Worm (Caenorhabditis elegans) whole organism, L2 larva: ENCODE data around the gene Y45G5AL.1.

Experiments used
- C34F6.9 ChIP-seq: fragments of 150-350 bp; optimal IDR thresholded peaks from 2 replicates; lab custom pipeline; 2014; ENCODE audit warnings: missing biosample characterization, missing genetic modification characterization
- F13H6.1 ChIP-seq: sonication (generic microtip); optimal IDR thresholded peaks from 2 replicates; lab custom pipeline; 2016; ENCODE audit warnings: missing genetic modification characterization, missing compliant biosample characterization
- R02D3.7 ChIP-seq: fragments of 150-350 bp; optimal IDR thresholded peaks from 2 replicates; lab custom pipeline; 2014; ENCODE audit warnings: missing biosample characterization, missing genetic modification characterization
- Y55F3AM.14 ChIP-seq: fragments of 200-800 bp; sonication (Bioruptor generic); optimal IDR thresholded peaks from 2 replicates; lab custom pipeline; 2018; ENCODE audit warnings: mild to moderate bottlenecking, missing genetic modification characterization, missing compliant biosample characterization
- ZK546.5 ChIP-seq: sonication (generic microtip); optimal IDR thresholded peaks from 2 replicates; lab custom pipeline; 2017; ENCODE audit warnings: missing biosample characterization, missing genetic modification characterization
- alr-1 ChIP-seq: fragments of 150-350 bp; optimal IDR thresholded peaks from 2 replicates; lab custom pipeline; 2014; ENCODE audit warnings: missing biosample characterization, missing genetic modification characterization
- aly-2 ChIP-seq: fragments of 150-350 bp; optimal IDR thresholded peaks from 2 replicates; lab custom pipeline; 2014; ENCODE audit warnings: missing biosample characterization, missing genetic modification characterization
- ama-1 ChIP-seq: fragments of 150-350 bp; optimal IDR thresholded peaks from 2 replicates; lab custom pipeline; 2018; ENCODE audit warnings: inconsistent platforms
- blmp-1 ChIP-seq: sonication (generic microtip); optimal IDR thresholded peaks from 2 replicates; lab custom pipeline; 2017; ENCODE audit warnings: missing genetic modification characterization, mild to moderate bottlenecking, missing compliant biosample characterization, antibody characterized with exemption, moderate library complexity; ENCODE audit not compliant: insufficient read depth
- ceh-82 ChIP-seq: fragments of 150-350 bp; optimal IDR thresholded peaks from 2 replicates; lab custom pipeline; 2014; ENCODE audit warnings: missing biosample characterization, missing genetic modification characterization
- crh-2 ChIP-seq: sonication (generic microtip); optimal IDR thresholded peaks from 2 replicates; lab custom pipeline; 2017; ENCODE audit warnings: missing biosample characterization, missing genetic modification characterization
- dmd-4 ChIP-seq: sonication (generic microtip); optimal IDR thresholded peaks from 2 replicates; lab custom pipeline; 2017; ENCODE audit warnings: missing biosample characterization, missing genetic modification characterization
- egl-27 ChIP-seq: sonication (generic microtip); optimal IDR thresholded peaks from 3 replicates; lab custom pipeline; 2017; ENCODE audit warnings: missing biosample characterization, missing genetic modification reagents, missing genetic modification characterization
- elt-1 ChIP-seq: fragments of 150-350 bp; optimal IDR thresholded peaks from 2 replicates; lab custom pipeline; 2014; ENCODE audit warnings: missing biosample characterization, missing genetic modification characterization
- fos-1 ChIP-seq: fragments of 150-350 bp; optimal IDR thresholded peaks from 2 replicates; lab custom pipeline; 2014; ENCODE audit warnings: missing biosample characterization, missing genetic modification characterization
- gmeb-1 ChIP-seq: fragments of 150-350 bp; optimal IDR thresholded peaks from 2 replicates; lab custom pipeline; 2014; ENCODE audit warnings: missing biosample characterization, missing genetic modification characterization
- lin-11 ChIP-seq: fragments of 150-350 bp; sonication (generic microtip); optimal IDR thresholded peaks from 2 replicates; lab custom pipeline; 2014; ENCODE audit warnings: missing biosample characterization, missing genetic modification characterization, inconsistent platforms, mixed read lengths
- lin-13 ChIP-seq: fragments of 150-350 bp; optimal IDR thresholded peaks from 2 replicates; lab custom pipeline; 2014; ENCODE audit warnings: missing biosample characterization, missing genetic modification reagents, missing genetic modification characterization
- lin-39 ChIP-seq: fragments of 150-350 bp; optimal IDR thresholded peaks from 2 replicates; lab custom pipeline; 2014; ENCODE audit warnings: missing biosample characterization, missing genetic modification reagents, missing genetic modification characterization
- lsy-2 ChIP-seq, 2 experiments: fragments of 150-350 bp in 1 of 2; sonication (generic microtip) in 1 of 2; optimal IDR thresholded peaks; 2 replicates each; lab custom pipeline; 2014 to 2017; ENCODE audit warnings: missing biosample characterization in 2 of 2, missing genetic modification characterization in 2 of 2
- mab-5 ChIP-seq: fragments of 150-350 bp; optimal IDR thresholded peaks from 2 replicates; lab custom pipeline; 2014; ENCODE audit warnings: missing biosample characterization, missing genetic modification characterization
- mbf-1 ChIP-seq: sonication (generic microtip); optimal IDR thresholded peaks from 2 replicates; lab custom pipeline; 2017; ENCODE audit warnings: missing biosample characterization, missing genetic modification characterization
- mdl-1 ChIP-seq, 2 experiments: fragments of 150-350 bp in 1 of 2; sonication (generic microtip) in 1 of 2; optimal IDR thresholded peaks; 2 replicates each; lab custom pipeline; 2017; ENCODE audit warnings: missing biosample characterization in 2 of 2, missing genetic modification characterization in 2 of 2
- nhr-11 ChIP-seq: fragments of 150-350 bp; optimal IDR thresholded peaks from 2 replicates; lab custom pipeline; 2014; ENCODE audit warnings: missing biosample characterization, missing genetic modification characterization
- nhr-12 ChIP-seq: fragments of 150-350 bp; optimal IDR thresholded peaks from 2 replicates; lab custom pipeline; 2014; ENCODE audit warnings: missing biosample characterization, missing genetic modification characterization
- nhr-129 ChIP-seq: fragments of 150-350 bp; optimal IDR thresholded peaks from 2 replicates; lab custom pipeline; 2014; ENCODE audit warnings: missing biosample characterization, missing genetic modification characterization
- nhr-21 ChIP-seq: fragments of 150-350 bp; optimal IDR thresholded peaks from 2 replicates; lab custom pipeline; 2014; ENCODE audit warnings: missing biosample characterization, missing genetic modification characterization
- nhr-23 ChIP-seq: fragments of 150-350 bp; optimal IDR thresholded peaks from 2 replicates; lab custom pipeline; 2014; ENCODE audit warnings: missing biosample characterization, missing genetic modification reagents, missing genetic modification characterization
- nhr-25 ChIP-seq: fragments of 150-350 bp; sonication (generic microtip); optimal IDR thresholded peaks from 3 replicates; lab custom pipeline; 2014; ENCODE audit warnings: missing biosample characterization, missing genetic modification characterization
- nhr-6 ChIP-seq: fragments of 150-350 bp; optimal IDR thresholded peaks from 2 replicates; lab custom pipeline; 2014; ENCODE audit warnings: missing biosample characterization, missing genetic modification characterization
- nhr-77 ChIP-seq: fragments of 150-350 bp; optimal IDR thresholded peaks from 2 replicates; lab custom pipeline; 2014; ENCODE audit warnings: missing biosample characterization, missing genetic modification characterization
- peb-1 ChIP-seq: fragments of 150-350 bp; optimal IDR thresholded peaks from 2 replicates; lab custom pipeline; 2014; ENCODE audit warnings: missing biosample characterization, missing genetic modification characterization
- skn-1 ChIP-seq: sonication (generic microtip); optimal IDR thresholded peaks from 2 replicates; lab custom pipeline; 2017; ENCODE audit warnings: missing biosample characterization, missing genetic modification characterization
- sma-3 ChIP-seq: sonication (generic microtip); optimal IDR thresholded peaks from 2 replicates; lab custom pipeline; 2016; ENCODE audit warnings: missing genetic modification reagents, missing genetic modification characterization, missing compliant biosample characterization
- unc-39 ChIP-seq: fragments of 150-350 bp; optimal IDR thresholded peaks from 2 replicates; lab custom pipeline; 2014; ENCODE audit warnings: missing biosample characterization, missing genetic modification characterization
- unc-55 ChIP-seq: fragments of 150-350 bp; sonication (generic microtip); optimal IDR thresholded peaks from 3 replicates; lab custom pipeline; 2014; ENCODE audit warnings: missing biosample characterization, missing genetic modification reagents, missing genetic modification characterization
- unc-62 ChIP-seq: fragments of 150-350 bp; optimal IDR thresholded peaks from 2 replicates; lab custom pipeline; 2014; ENCODE audit warnings: missing biosample characterization, missing genetic modification reagents, missing genetic modification characterization
- zag-1 ChIP-seq: fragments of 150-350 bp; optimal IDR thresholded peaks from 2 replicates; lab custom pipeline; 2014; ENCODE audit warnings: missing biosample characterization, missing genetic modification characterization
- ztf-1 ChIP-seq: fragments of 200-800 bp; sonication (Bioruptor generic); conservative IDR thresholded peaks from 2 replicates; pipeline ENCODE4 v1.3.6; 2022; ENCODE audit warnings: missing genetic modification characterization, missing compliant biosample characterization
- ztf-11 ChIP-seq: sonication (generic microtip); optimal IDR thresholded peaks from 2 replicates; lab custom pipeline; 2017; ENCODE audit warnings: missing biosample characterization, missing genetic modification characterization

Y45G5AL.1 gene

DNA sequence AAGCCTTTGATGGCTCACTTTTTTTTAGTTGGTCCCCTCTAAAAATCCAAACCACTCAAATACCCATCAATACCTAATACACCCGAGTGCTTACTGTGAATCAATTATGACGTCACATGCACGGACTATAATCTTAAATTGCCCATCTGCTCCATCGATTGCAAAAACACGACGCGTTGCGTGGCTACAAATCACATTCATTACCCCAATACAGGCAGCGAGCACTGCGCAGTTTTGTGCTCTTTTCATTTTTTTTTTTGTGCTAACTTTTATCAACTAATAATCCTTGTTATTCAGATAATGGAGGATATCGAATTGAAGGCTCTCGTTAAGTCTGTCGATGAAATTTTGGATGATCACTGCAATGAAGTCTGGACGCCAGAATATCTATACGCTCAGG, 15.8 kb downstream of the Y45G5AL.1 start, which contains the start of gene Y45G5AM.5:
Y45G5AM.5 (plus strand) TSS at position 301 of the 400 bp plus-strand sequence.
- no peak for TF ChIP-seq ztf-11 (tag; lab: Kevin White, UChicago)
- no peak for TF ChIP-seq ZK546.5
- no peak for TF ChIP-seq Y55F3AM.14 (GFP tag; lab: Kevin White, UChicago)
- no peak for TF ChIP-seq aly-2 (tag; lab: Kevin White, UChicago)
- no peak for TF ChIP-seq lin-11 (tag; lab: Kevin White, UChicago)
- TF ChIP-seq nhr-12, result no peak
- TF ChIP-seq C34F6.9 (tag; lab: Kevin White, UChicago), result no peak

DNA sequence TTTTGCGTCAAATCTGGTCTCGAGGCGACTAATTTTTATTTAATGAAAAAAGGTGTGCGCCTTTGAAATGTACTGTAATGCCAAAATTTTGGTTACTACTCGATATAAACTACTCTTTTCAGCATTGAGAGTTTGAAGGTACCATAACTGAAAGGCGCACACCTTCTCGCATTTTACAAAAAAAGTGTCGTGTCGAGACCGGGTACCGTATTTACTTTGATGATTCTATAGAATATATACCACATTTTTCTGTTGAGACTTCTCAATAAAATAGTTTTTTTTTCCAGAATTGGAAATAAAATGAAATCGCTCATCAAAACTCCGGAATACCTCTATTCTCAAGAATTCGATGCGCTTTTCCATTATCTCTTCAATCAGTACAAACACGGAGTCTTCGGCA, 18.6 kb downstream of the Y45G5AL.1 start, which contains the start of gene Y45G5AM.4:
Y45G5AM.4 (plus strand) TSS at position 301 of the 400 bp plus-strand sequence.
- TF ChIP-seq egl-27 (no peak), ceh-82 (tag; lab: Kevin White, UChicago) (no peak), unc-55 (GFP tag; lab: Kevin White, UChicago) (no peak)
- TF ChIP-seq, all 48 proteins: peak for 0

DNA sequence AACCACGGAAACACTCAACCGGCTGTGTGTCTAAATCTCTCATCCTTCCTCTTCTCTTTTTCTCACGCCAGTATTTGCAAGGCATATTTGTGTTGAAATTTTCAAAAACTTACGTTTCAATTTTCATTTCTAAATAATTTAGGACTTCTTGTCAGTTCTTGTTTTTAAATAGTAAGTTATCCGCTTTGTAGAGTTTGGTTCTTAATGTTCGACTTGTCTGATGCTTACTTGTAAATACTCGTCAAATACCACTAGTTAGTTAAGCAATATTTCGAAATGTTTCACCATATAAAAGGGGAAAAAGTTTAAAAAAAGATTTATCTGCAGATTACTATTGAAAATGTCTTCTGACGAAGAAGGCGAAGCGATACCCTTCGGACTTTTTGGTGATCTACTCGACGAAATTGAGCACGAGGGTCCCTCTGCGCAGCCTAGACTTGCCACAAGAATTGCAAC, 20.2 kb downstream of the Y45G5AL.1 start, which contains the start of gene Y45G5AM.3:
Y45G5AM.3 (plus strand) TSS at position 51 of the 456 bp plus-strand sequence.
- TF ChIP-seq lsy-2 (tag; optimal IDR thresholded peaks at IDR 0.05; lab: Kevin White, UChicago), result no peak
- TF ChIP-seq elt-1, result no peak
- TF ChIP-seq lin-39 (tag; lab: Kevin White, UChicago), result no peak
- TF ChIP-seq unc-55 (GFP tag; lab: Kevin White, UChicago), result no peak
- TF ChIP-seq sma-3 (GFP tag; lab: Kevin White, UChicago), result no peak
- TF ChIP-seq egl-27, result no peak
- TF ChIP-seq C34F6.9 (tag; lab: Kevin White, UChicago), result peak; percentile 18
- no peak for TF ChIP-seq mdl-1 (tag; optimal IDR thresholded peaks at IDR 0.05; lab: Kevin White, UChicago)
- TF ChIP-seq alr-1, result no peak
- TF ChIP-seq lin-13 (GFP tag; lab: Kevin White, UChicago), result no peak
- TF ChIP-seq dmd-4, result no peak
- TF ChIP-seq fos-1 (tag; lab: Kevin White, UChicago), result peak; percentile 22
- no peak for TF ChIP-seq gmeb-1 (tag; lab: Kevin White, UChicago)
- TF ChIP-seq ztf-11 (tag; lab: Kevin White, UChicago), result no peak
- no peak for TF ChIP-seq nhr-23 (tag; lab: Kevin White, UChicago)
- TF ChIP-seq nhr-6, result no peak
- TF ChIP-seq nhr-129 (tag; lab: Kevin White, UChicago), result peak; percentile 97
- TF ChIP-seq mbf-1 (tag; lab: Kevin White, UChicago), result no peak
- no peak for TF ChIP-seq nhr-25 (tag; lab: Kevin White, UChicago)
- no peak for TF ChIP-seq nhr-11
- no peak for TF ChIP-seq ZK546.5
- TF ChIP-seq unc-39, result no peak
- TF ChIP-seq blmp-1, result no peak
- TF ChIP-seq peb-1 (tag; lab: Kevin White, UChicago), result no peak
- TF ChIP-seq F13H6.1 (tag; lab: Kevin White, UChicago), result no peak
- no peak for TF ChIP-seq zag-1 (tag; lab: Kevin White, UChicago)

DNA sequence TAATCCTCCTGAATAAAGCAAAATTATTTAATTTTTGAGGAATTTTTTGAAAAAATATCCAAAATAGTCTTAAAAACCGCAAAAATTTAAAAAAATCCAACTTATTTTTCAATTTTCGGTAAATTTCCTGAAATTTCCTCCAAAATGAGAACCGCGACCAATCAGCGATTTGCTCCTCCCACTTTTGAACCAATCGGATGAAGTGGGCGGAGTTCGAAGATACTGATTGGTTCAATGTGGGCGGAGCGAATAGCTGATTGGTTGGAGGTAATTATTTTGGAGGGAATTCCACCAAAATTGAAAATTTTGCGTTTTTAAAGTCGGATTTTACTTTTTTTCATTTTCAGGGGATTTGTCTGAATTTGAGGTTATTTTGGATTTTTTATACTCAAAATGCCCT, 23.7 kb downstream of the Y45G5AL.1 start:
- TF ChIP-seq zag-1 (tag; lab: Kevin White, UChicago) (no peak), F13H6.1 (tag; lab: Kevin White, UChicago) (no peak), alr-1 (no peak), mbf-1 (tag; lab: Kevin White, UChicago) (no peak), ztf-1 (no peak)

DNA sequence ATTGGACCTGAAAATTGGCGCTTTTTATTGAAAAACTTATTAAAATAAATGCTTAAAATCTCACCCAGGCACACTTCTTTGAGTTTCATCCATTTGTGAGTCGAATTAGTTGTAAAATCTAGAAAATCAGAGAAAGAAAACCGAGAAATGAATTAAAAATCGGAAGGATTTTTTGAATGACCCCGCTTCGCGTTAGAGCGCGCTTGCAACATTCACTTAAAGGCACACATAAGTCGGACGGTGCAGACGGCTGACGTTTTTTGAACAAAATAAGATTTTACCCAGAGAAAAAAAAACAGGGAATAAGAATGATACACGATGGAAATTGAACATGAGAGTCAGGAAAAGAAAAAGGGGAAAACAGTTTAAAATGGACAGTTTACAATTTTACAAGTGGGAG, 25.4 kb downstream of the Y45G5AL.1 start:
- no peak for TF ChIP-seq unc-62 (GFP tag; lab: Kevin White, UChicago)
- peak; percentile 31 for TF ChIP-seq unc-55 (GFP tag; lab: Kevin White, UChicago)

DNA sequence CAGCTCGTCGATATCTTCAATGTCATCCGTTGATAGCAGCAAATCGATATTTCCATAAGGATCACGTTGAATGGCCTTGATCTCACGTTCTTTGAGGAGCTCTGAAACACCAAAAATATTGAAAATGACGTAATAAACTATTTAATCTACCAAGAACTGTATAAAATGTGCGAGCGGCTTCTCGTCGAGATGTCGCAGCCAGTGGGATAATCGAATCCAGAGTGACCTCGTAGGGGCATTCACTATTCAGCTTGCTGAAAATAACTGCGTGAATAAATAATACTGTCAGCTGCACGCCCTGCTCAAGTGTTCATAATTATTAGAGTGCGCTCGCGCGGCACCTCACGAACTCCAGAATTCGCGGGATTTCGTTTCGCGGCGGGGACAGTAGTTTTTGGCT, 25.8 kb downstream of the Y45G5AL.1 start, which contains the start of gene Y45G5AM.7:
Y45G5AM.7 (minus strand) TSS at position 101 of the 400 bp plus-strand sequence.
- no peak for TF ChIP-seq unc-62 (GFP tag; lab: Kevin White, UChicago)
- TF ChIP-seq lin-39 (tag; lab: Kevin White, UChicago), result no peak
- TF ChIP-seq skn-1, result no peak
- TF ChIP-seq lin-11 (tag; lab: Kevin White, UChicago), result no peak
- TF ChIP-seq unc-39, result no peak
- TF ChIP-seq egl-27, result no peak
- TF ChIP-seq fos-1 (tag; lab: Kevin White, UChicago), result no peak
- TF ChIP-seq nhr-23 (tag; lab: Kevin White, UChicago), result no peak
- no peak for TF ChIP-seq ama-1 (lab: Kevin White, UChicago)
- TF ChIP-seq nhr-77 (tag; lab: Kevin White, UChicago), result no peak
- TF ChIP-seq crh-2 (tag; lab: Kevin White, UChicago), result no peak
- no peak for TF ChIP-seq mdl-1 (tag; optimal IDR thresholded peaks at IDR 0.05; lab: Kevin White, UChicago)
- TF ChIP-seq R02D3.7 (tag; lab: Kevin White, UChicago), result no peak
- no peak for TF ChIP-seq nhr-12
- no peak for TF ChIP-seq C34F6.9 (tag; lab: Kevin White, UChicago)
- TF ChIP-seq nhr-21 (tag; lab: Kevin White, UChicago), result no peak
- no peak for TF ChIP-seq ztf-11 (tag; lab: Kevin White, UChicago)
- TF ChIP-seq mab-5 (tag; lab: Kevin White, UChicago), result no peak
- TF ChIP-seq, all 48 proteins: peak for 0
